Worm (Caenorhabditis elegans): ENCODE measurements around the gene mul-1.

ce11 chrIV:4117432-4117831 lies 5.5 kb downstream of the mul-1 start, which contains the start of gene drd-50:
- TF ChIP-seq R02D3.7 (tag; optimal IDR thresholded peaks at IDR 0.05) (no peak), mdl-1 (tag; optimal IDR thresholded peaks at IDR 0.05) (no peak), nhr-77 (tag; optimal IDR thresholded peaks at IDR 0.05) (no peak), ceh-16 (tag; optimal IDR thresholded peaks at IDR 0.05) (no peak), elt-1 (tag; optimal IDR thresholded peaks at IDR 0.05) (no peak), nhr-12 (tag; optimal IDR thresholded peaks at IDR 0.05) (no peak), sea-2 (GFP tag; optimal IDR thresholded peaks at IDR 0.05) (no peak), nhr-28 (tag; optimal IDR thresholded peaks at IDR 0.05) (no peak), nhr-25 (tag; optimal IDR thresholded peaks at IDR 0.05) (no peak), lin-39 (tag; optimal IDR thresholded peaks at IDR 0.05) (no peak), fos-1 (tag; optimal IDR thresholded peaks at IDR 0.05) (no peak), zag-1 (tag; optimal IDR thresholded peaks at IDR 0.05) (no peak), nhr-43 (tag; optimal IDR thresholded peaks at IDR 0.05; ENCODE audit: poor library complexity, severe bottlenecking) (no peak)

All from whole organism, L3 larva.